Worm (Caenorhabditis elegans) whole organism, L3 larva: ENCODE results near the gene T01C1.4.

Source experiments
- elt-3 ChIP-seq, 3 experiments: fragments of 150-350 bp in 1 of 3; sonication (generic microtip) in 2 of 3; optimal IDR thresholded peaks; 2 replicates in 2 of 3; 4 replicates in 1 of 3; lab custom pipeline; 2014 to 2017; ENCODE audit warnings: missing biosample characterization in 3 of 3, missing genetic modification characterization in 3 of 3
- fkh-10 ChIP-seq: sonication (generic microtip); optimal IDR thresholded peaks from 2 replicates; lab custom pipeline; 2017; ENCODE audit warnings: missing biosample characterization, missing genetic modification reagents, missing genetic modification characterization
- fkh-2 ChIP-seq: fragments of 150-350 bp; optimal IDR thresholded peaks from 2 replicates; lab custom pipeline; 2014; ENCODE audit warnings: missing biosample characterization, missing genetic modification reagents, missing genetic modification characterization
- lin-15B ChIP-seq: fragments of 150-350 bp; optimal IDR thresholded peaks from 2 replicates; lab custom pipeline; 2014; ENCODE audit warnings: missing biosample characterization, missing genetic modification characterization
- nhr-12 ChIP-seq: fragments of 150-350 bp; optimal IDR thresholded peaks from 2 replicates; lab custom pipeline; 2014; ENCODE audit warnings: missing biosample characterization, missing genetic modification characterization
- nhr-76 ChIP-seq: fragments of 150-350 bp; sonication (generic microtip); optimal IDR thresholded peaks from 5 replicates; lab custom pipeline; 2014; ENCODE audit warnings: missing biosample characterization, missing genetic modification characterization
- pha-4 ChIP-seq: fragments of 150-350 bp; optimal IDR thresholded peaks from 2 replicates; lab custom pipeline; 2014; ENCODE audit warnings: missing biosample characterization, missing genetic modification reagents, missing genetic modification characterization
- sea-2 ChIP-seq: fragments of 150-350 bp; sonication (generic microtip); optimal IDR thresholded peaks from 4 replicates; lab custom pipeline; 2014; ENCODE audit warnings: missing biosample characterization, missing genetic modification reagents, missing genetic modification characterization
- unc-62 ChIP-seq: fragments of 150-350 bp; sonication (generic microtip); optimal IDR thresholded peaks from 4 replicates; lab custom pipeline; 2014; ENCODE audit warnings: missing biosample characterization, missing genetic modification reagents, missing genetic modification characterization
- ztf-11 ChIP-seq: fragments of 150-350 bp; optimal IDR thresholded peaks from 2 replicates; lab custom pipeline; 2014; ENCODE audit warnings: missing biosample characterization, missing genetic modification characterization

- TF ChIP-seq sea-2 (no peak), pha-4 (no peak), ztf-11 (tag; lab: Kevin White, UChicago) (no peak), nhr-76 (no peak), nhr-12 (tag; lab: Kevin White, UChicago) (no peak), lin-15B (tag; lab: Kevin White, UChicago) (no peak), unc-62 (GFP tag; lab: Kevin White, UChicago) (no peak), fkh-10 (GFP tag; lab: Kevin White, UChicago) (no peak), elt-3 (tag; optimal IDR thresholded peaks at IDR 0.05; lab: Kevin White, UChicago) (no peak), fkh-2 (no peak)
Measured at ce11 chrX:10675376-10675775, 41.5 kb downstream of the T01C1.4 start.
